Worm (Caenorhabditis elegans) whole organism, L4/young adult: ENCODE data around the gene col-77.

Experiments used
- W03F9.2 ChIP-seq: fragments of 150-350 bp; optimal IDR thresholded peaks from 2 replicates; lab custom pipeline; 2014; ENCODE audit warnings: missing biosample characterization, missing genetic modification characterization
- dao-5 ChIP-seq: sonication (generic microtip); optimal IDR thresholded peaks from 2 replicates; lab custom pipeline; 2016; ENCODE audit warnings: missing genotype, missing genetic modification characterization, moderate library complexity, missing compliant biosample characterization
- him-1 ChIP-seq: sonication (generic microtip); optimal IDR thresholded peaks from 2 replicates; lab custom pipeline; 2016; ENCODE audit warnings: missing genotype, missing genetic modification reagents, missing genetic modification characterization, missing compliant biosample characterization

ce11 chrII:8385561-8385960, 26.4 kb upstream of the col-77 start:
- TF ChIP-seq W03F9.2 (tag; lab: Kevin White, UChicago) = no peak
- TF ChIP-seq him-1 (tag; lab: Kevin White, UChicago) = no peak
- TF ChIP-seq dao-5 (tag; lab: Kevin White, UChicago) = no peak
